Fruit fly (Drosophila melanogaster): ENCODE measurements around the gene vn.

The vn gene

dm6 chr3L:5789663-5790062, 55.8 kb downstream of the vn start (continued):
- TF ChIP-seq Dll (GFP tag; IDR thresholded peaks at IDR 0.05; ENCODE audit: partially characterized antibody), result peak; percentile 38; the same call in 1 of the 4 replicates
- TF ChIP-seq ro (GFP tag; IDR thresholded peaks at IDR 0.05), result no peak
- TF ChIP-seq PHDP (tag; optimal IDR thresholded peaks at IDR 0.05), result peak; percentile 43
- no peak for TF ChIP-seq CG15696 (tag; optimal IDR thresholded peaks at IDR 0.05)
- TF ChIP-seq Asciz (GFP tag; optimal IDR thresholded peaks at IDR 0.05), result no peak
- peak; percentile 57 for TF ChIP-seq bab2 (GFP tag; optimal IDR thresholded peaks at IDR 0.05)
- TF ChIP-seq psq (GFP tag; optimal IDR thresholded peaks at IDR 0.05), result no peak
- TF ChIP-seq pho (GFP tag; optimal IDR thresholded peaks at IDR 0.05), result peak; percentile 50
- peak; percentile 17 for TF ChIP-seq CG12155 (GFP tag; optimal IDR thresholded peaks at IDR 0.05)
- peak; percentile 72 for TF ChIP-seq Fer1 (GFP tag; optimal IDR thresholded peaks at IDR 0.05)
- TF ChIP-seq CG18619 (GFP tag; optimal IDR thresholded peaks at IDR 0.05), result no peak
- TF ChIP-seq Hsf (GFP tag; optimal IDR thresholded peaks at IDR 0.05), result peak; percentile 8
- TF ChIP-seq NFAT (GFP tag; IDR thresholded peaks at IDR 0.05), result no peak
- no peak for TF ChIP-seq CG1024 (GFP tag; IDR thresholded peaks at IDR 0.05)
- TF ChIP-seq her (GFP tag; optimal IDR thresholded peaks at IDR 0.05), result peak; percentile 54
- no peak for TF ChIP-seq Drgx (GFP tag; IDR thresholded peaks at IDR 0.05)
- peak; percentile 22 for TF ChIP-seq Chrac-16 (GFP tag; optimal IDR thresholded peaks at IDR 0.05)
- TF ChIP-seq CG10654 (GFP tag; optimal IDR thresholded peaks at IDR 0.05), result peak; percentile 23
- peak; percentile 38 for TF ChIP-seq zfh2 (GFP tag; optimal IDR thresholded peaks at IDR 0.05)
- TF ChIP-seq CG6254 (GFP tag; optimal IDR thresholded peaks at IDR 0.05), result no peak
- TF ChIP-seq zen2 (GFP tag; IDR thresholded peaks at IDR 0.05; ENCODE audit: partially characterized antibody), result no peak
- TF ChIP-seq CG7556 (GFP tag; optimal IDR thresholded peaks at IDR 0.05), result peak; percentile 5
- TF ChIP-seq GATAe (GFP tag; conservative IDR thresholded peaks at IDR 0.05), result no peak
- TF ChIP-seq CG33213 (GFP tag; optimal IDR thresholded peaks at IDR 0.05), result peak; percentile 14
- peak; percentile 95 for TF ChIP-seq E2f2 (GFP tag; IDR thresholded peaks at IDR 0.05)
- TF ChIP-seq Awh (GFP tag; IDR thresholded peaks at IDR 0.05), result no peak
- TF ChIP-seq sens (GFP tag), result peak; percentile 94
- TF ChIP-seq ato (GFP tag; IDR thresholded peaks at IDR 0.05; ENCODE audit: partially characterized antibody), result no peak
- no peak for TF ChIP-seq fd3F (GFP tag; optimal IDR thresholded peaks at IDR 0.05)
- no peak for TF ChIP-seq Taf1 (GFP tag; IDR thresholded peaks at IDR 0.05)
- TF ChIP-seq phol (tag; optimal IDR thresholded peaks at IDR 0.05), result peak; percentile 35
- peak; percentile 4 for TF ChIP-seq crc (GFP tag; optimal IDR thresholded peaks at IDR 0.05)
- TF ChIP-seq CG4617 (GFP tag; optimal IDR thresholded peaks at IDR 0.05; ENCODE audit: borderline replicate concordance), result no peak
- TF ChIP-seq CG6654 (GFP tag; optimal IDR thresholded peaks at IDR 0.05), result no peak
- peak; percentile 19 for TF ChIP-seq CG1647 (GFP tag; optimal IDR thresholded peaks at IDR 0.05)
- TF ChIP-seq sob (GFP tag; IDR thresholded peaks at IDR 0.05), result peak; percentile 6; the same call in 1 of the 2 replicates
- TF ChIP-seq trem (tag; optimal IDR thresholded peaks at IDR 0.05), result peak; percentile 98
- peak; percentile 38 for TF ChIP-seq mirr (GFP tag; optimal IDR thresholded peaks at IDR 0.05)
- TF ChIP-seq CG6175 (GFP tag; IDR thresholded peaks at IDR 0.05), result no peak
- TF ChIP-seq peb (GFP tag; IDR thresholded peaks at IDR 0.05), result no peak
- peak; percentile 92 for TF ChIP-seq Med (GFP tag)
- TF ChIP-seq stwl (tag; optimal IDR thresholded peaks at IDR 0.05), result peak; percentile 7
- peak; percentile 16 for TF ChIP-seq CG4854 (GFP tag; optimal IDR thresholded peaks at IDR 0.05)
- TF ChIP-seq tna (GFP tag; IDR thresholded peaks at IDR 0.05; ENCODE audit: partially characterized antibody), result no peak
- peak; percentile 93 for TF ChIP-seq Dp (GFP tag; optimal IDR thresholded peaks at IDR 0.05)
- no peak for TF ChIP-seq CG33557 (GFP tag; optimal IDR thresholded peaks at IDR 0.05)
- no peak for TF ChIP-seq schlank (tag; optimal IDR thresholded peaks at IDR 0.05)
- no peak for TF ChIP-seq CG7271 (tag; optimal IDR thresholded peaks at IDR 0.05)
- TF ChIP-seq nmo (GFP tag; optimal IDR thresholded peaks at IDR 0.05), result peak; percentile 16
- TF ChIP-seq ac (GFP tag; optimal IDR thresholded peaks at IDR 0.05), result no peak
- TF ChIP-seq Spps (tag; optimal IDR thresholded peaks at IDR 0.05), result no peak

Data from whole organism, embryonic.